Worm (Caenorhabditis elegans) whole organism, midembryonic: ENCODE measurements around the gene lpd-7.

Source experiments
- T22C8.4 ChIP-seq: fragments of 200-800 bp; sonication (Bioruptor generic); IDR thresholded peaks from 2 replicates; pipeline ENCODE4 v1.3.6; 2022; ENCODE audit warnings: missing genetic modification characterization, missing compliant biosample characterization
- med-1 ChIP-seq: sonication (generic microtip); optimal IDR thresholded peaks from 2 replicates; lab custom pipeline; 2017; ENCODE audit warnings: missing genetic modification characterization, mild to moderate bottlenecking, missing compliant biosample characterization, antibody characterized with exemption, missing genetic modification reagents; ENCODE audit not compliant: insufficient read depth
- ref-1 ChIP-seq: fragments of 200-800 bp; sonication (Bioruptor generic); conservative IDR thresholded peaks from 2 replicates; pipeline ENCODE4 v1.3.6; 2022; ENCODE audit warnings: missing genetic modification reagents, missing genetic modification characterization, missing compliant biosample characterization
- ztf-23 ChIP-seq: fragments of 200-800 bp; sonication (Bioruptor generic); IDR thresholded peaks from 2 replicates; pipeline ENCODE4 v1.3.6; 2022; ENCODE audit warnings: missing genetic modification reagents, missing genetic modification characterization, missing compliant biosample characterization

- TF ChIP-seq ref-1 (GFP tag; lab: Robert Waterston, UW), result no peak
- TF ChIP-seq ztf-23 (GFP tag; lab: Robert Waterston, UW), result no peak
- TF ChIP-seq T22C8.4 (GFP tag; lab: Robert Waterston, UW), result no peak
- no peak for TF ChIP-seq med-1 (GFP tag; lab: Kevin White, UChicago)
Measured at ce11 chrIII:7572781-7573400, at the start of gene lpd-7, which contains the start of gene rpl-9.
